Worm (Caenorhabditis elegans) whole organism, early embryonic: ENCODE measurements around the gene Y46G5A.8.
"Not testable (repeated sequence)": the region's sequence is repeated elsewhere in the genome, so short reads cannot be mapped to it uniquely, and the experiment has no call there.

Experiments used
- B0310.2 ChIP-seq: sonication (generic microtip); optimal IDR thresholded peaks from 2 replicates; lab custom pipeline; 2016; ENCODE audit warnings: mild to moderate bottlenecking, missing genetic modification characterization, missing compliant biosample characterization
- F13C5.2 ChIP-seq: sonication (generic microtip); optimal IDR thresholded peaks from 2 replicates; lab custom pipeline; 2017; ENCODE audit warnings: mild to moderate bottlenecking, missing genetic modification characterization, inconsistent platforms, missing compliant biosample characterization
- aly-1 ChIP-seq: sonication (generic microtip); optimal IDR thresholded peaks from 2 replicates; lab custom pipeline; 2016; ENCODE audit warnings: missing genetic modification characterization, missing compliant biosample characterization
- ama-1 ChIP-seq: fragments of 150-350 bp; optimal IDR thresholded peaks from 2 replicates; lab custom pipeline; 2014
- ceh-13 ChIP-seq: fragments of 200-800 bp; sonication (Bioruptor generic); optimal IDR thresholded peaks from 2 replicates; lab custom pipeline; 2018; ENCODE audit warnings: mild to moderate bottlenecking, missing genetic modification characterization, missing compliant biosample characterization
- ceh-36 ChIP-seq: sonication (generic microtip); optimal IDR thresholded peaks from 2 replicates; lab custom pipeline; 2016; ENCODE audit warnings: missing genetic modification characterization, inconsistent platforms, missing compliant biosample characterization
- ets-7 ChIP-seq: sonication (generic microtip); optimal IDR thresholded peaks from 2 replicates; lab custom pipeline; 2016; ENCODE audit warnings: missing genotype, missing genetic modification characterization, missing compliant biosample characterization
- flt-1 ChIP-seq: fragments of 200-800 bp; sonication (Bioruptor generic); IDR thresholded peaks from 2 replicates; pipeline ENCODE4 v1.3.6; 2022; ENCODE audit warnings: missing genetic modification characterization, missing compliant biosample characterization
- hmbx-1 ChIP-seq: sonication (generic microtip); optimal IDR thresholded peaks from 2 replicates; lab custom pipeline; 2016; ENCODE audit warnings: mild to moderate bottlenecking, missing genetic modification characterization, missing compliant biosample characterization
- hmg-4 ChIP-seq: fragments of 200-800 bp; sonication (Bioruptor generic); optimal IDR thresholded peaks from 2 replicates; lab custom pipeline; 2018; ENCODE audit warnings: mild to moderate bottlenecking, missing genetic modification characterization, missing compliant biosample characterization
- hnd-1 ChIP-seq: sonication (generic microtip); optimal IDR thresholded peaks from 2 replicates; lab custom pipeline; 2016; ENCODE audit warnings: missing genetic modification characterization, missing compliant biosample characterization
- pes-1 ChIP-seq: fragments of 200-800 bp; sonication (Bioruptor generic); IDR thresholded peaks from 2 replicates; pipeline ENCODE4 v1.3.6; 2022; ENCODE audit warnings: missing genetic modification reagents, missing genetic modification characterization, missing compliant biosample characterization
- scrt-1 ChIP-seq: fragments of 200-800 bp; sonication (Bioruptor generic); IDR thresholded peaks from 2 replicates; pipeline ENCODE4 v1.3.6; 2022; ENCODE audit warnings: missing genetic modification characterization, missing compliant biosample characterization
- sea-1 ChIP-seq: fragments of 200-800 bp; sonication (Bioruptor generic); conservative IDR thresholded peaks from 2 replicates; pipeline ENCODE4 v1.3.6; 2022; ENCODE audit warnings: missing genetic modification characterization, missing compliant biosample characterization
- tbx-11 ChIP-seq: fragments of 200-800 bp; sonication (Bioruptor generic); IDR thresholded peaks from 2 replicates; pipeline ENCODE4 v1.3.6; 2022; ENCODE audit warnings: missing genetic modification characterization, missing compliant biosample characterization
- tbx-37 ChIP-seq: fragments of 200-800 bp; sonication (Bioruptor generic); conservative IDR thresholded peaks from 2 replicates; pipeline ENCODE4 v1.3.6; 2022; ENCODE audit warnings: missing genetic modification reagents, missing genetic modification characterization, missing compliant biosample characterization
- tra-4 ChIP-seq: sonication (generic microtip); optimal IDR thresholded peaks from 2 replicates; lab custom pipeline; 2017; ENCODE audit warnings: missing genetic modification characterization, missing compliant biosample characterization

The Y46G5A.8 gene

ce11 chrII:12728608-12729007, 27.5 kb upstream of the Y46G5A.8 start:
- no peak for TF ChIP-seq hnd-1 (tag; lab: Kevin White, UChicago)

ce11 chrII:12729952-12730351, 26.2 kb upstream of the Y46G5A.8 start:
- no peak for TF ChIP-seq scrt-1 (GFP tag; lab: Robert Waterston, UW)
- TF ChIP-seq ama-1: no peak
- TF ChIP-seq ceh-13 (GFP tag; lab: Kevin White, UChicago): no peak
- TF ChIP-seq B0310.2 (tag; lab: Kevin White, UChicago): no peak
- no peak for TF ChIP-seq tbx-37 (GFP tag; lab: Robert Waterston, UW)
- TF ChIP-seq F13C5.2: no peak
- no peak for TF ChIP-seq aly-1 (tag; lab: Kevin White, UChicago)
- no peak for TF ChIP-seq tra-4
- no peak for TF ChIP-seq hmbx-1 (tag; lab: Kevin White, UChicago)
- TF ChIP-seq tbx-11 (GFP tag; lab: Robert Waterston, UW): no peak
- TF ChIP-seq pes-1: no peak
- TF ChIP-seq sea-1 (GFP tag; lab: Robert Waterston, UW): no peak
- no peak for TF ChIP-seq flt-1 (GFP tag; lab: Robert Waterston, UW)

- TF ChIP-seq aly-1 (tag; lab: Kevin White, UChicago) (no peak), ceh-13 (GFP tag; lab: Kevin White, UChicago) (no peak), ama-1 (no peak), hnd-1 (tag; lab: Kevin White, UChicago) (no peak), tra-4 (no peak), sea-1 (GFP tag; lab: Robert Waterston, UW) (no peak), tbx-37 (GFP tag; lab: Robert Waterston, UW) (no peak)
Measured at ce11 chrII:12736579-12736978, 19.6 kb upstream of the Y46G5A.8 start, which contains the start of gene snrp-200. snrp-200 (minus strand) TSS chrII:12736910.

- TF ChIP-seq tbx-11 (GFP tag; lab: Robert Waterston, UW): no peak
- no peak for TF ChIP-seq tbx-37 (GFP tag; lab: Robert Waterston, UW)
- TF ChIP-seq sea-1 (GFP tag; lab: Robert Waterston, UW): no peak
- TF ChIP-seq B0310.2 (tag; lab: Kevin White, UChicago): no peak
- TF ChIP-seq ama-1: no peak
- TF ChIP-seq scrt-1 (GFP tag; lab: Robert Waterston, UW): no peak
- no peak for TF ChIP-seq hnd-1 (tag; lab: Kevin White, UChicago)
- no peak for TF ChIP-seq tra-4
- TF ChIP-seq hmg-4: no peak
- TF ChIP-seq F13C5.2: no peak
- TF ChIP-seq ceh-36 (tag; lab: Kevin White, UChicago): no peak
- no peak for TF ChIP-seq ets-7
- no peak for TF ChIP-seq ceh-13 (GFP tag; lab: Kevin White, UChicago)
- no peak for TF ChIP-seq pes-1
- TF ChIP-seq hmbx-1 (tag; lab: Kevin White, UChicago): no peak
- no peak for TF ChIP-seq flt-1 (GFP tag; lab: Robert Waterston, UW)
- TF ChIP-seq aly-1 (tag; lab: Kevin White, UChicago): no peak
Measured at ce11 chrII:12738284-12739201, 17.6 kb upstream of the Y46G5A.8 start, which contains the start of gene pisy-1. pisy-1 (minus strand) TSS chrII:12738334.

- TF ChIP-seq F13C5.2 (no peak), tra-4 (no peak), tbx-37 (GFP tag; lab: Robert Waterston, UW) (no peak), pes-1 (no peak), tbx-11 (GFP tag; lab: Robert Waterston, UW) (no peak), ets-7 (no peak), scrt-1 (GFP tag; lab: Robert Waterston, UW) (no peak), sea-1 (GFP tag; lab: Robert Waterston, UW) (no peak), aly-1 (tag; lab: Kevin White, UChicago) (no peak), ceh-13 (GFP tag; lab: Kevin White, UChicago) (no peak), ama-1 (no peak), hmbx-1 (tag; lab: Kevin White, UChicago) (no peak), ceh-36 (tag; lab: Kevin White, UChicago) (no peak), B0310.2 (tag; lab: Kevin White, UChicago) (no peak), hmg-4 (no peak), flt-1 (GFP tag; lab: Robert Waterston, UW) (no peak), hnd-1 (tag; lab: Kevin White, UChicago) (no peak)
Measured at ce11 chrII:12739306-12739705, 16.8 kb upstream of the Y46G5A.8 start.

ce11 chrII:12749720-12750119, 6.4 kb upstream of the Y46G5A.8 start:
- TF ChIP-seq flt-1 (GFP tag; lab: Robert Waterston, UW): peak; percentile 10; the same call in 1 of the 2 replicates
- TF ChIP-seq scrt-1 (GFP tag; lab: Robert Waterston, UW): peak; percentile 72

- TF ChIP-seq ceh-13 (GFP tag; lab: Kevin White, UChicago); hmg-4; sea-1 (GFP tag; lab: Robert Waterston, UW): not testable (repeated sequence)
Measured at ce11 chrII:12753725-12754124, 2.4 kb upstream of the Y46G5A.8 start, which contains the start of gene Y46G5A.39. Y46G5A.39 (minus strand) TSS chrII:12753825.

- no peak for TF ChIP-seq pes-1
- no peak for TF ChIP-seq tbx-11 (GFP tag; lab: Robert Waterston, UW)
Measured at ce11 chrII:12760497-12760896, 4.4 kb downstream of the Y46G5A.8 start, which contains the start of gene cnp-2. cnp-2 (plus strand) TSS chrII:12760797.
